Fruit fly (Drosophila melanogaster): ENCODE measurements around the gene Blos3.

The Blos3 gene

DNA sequence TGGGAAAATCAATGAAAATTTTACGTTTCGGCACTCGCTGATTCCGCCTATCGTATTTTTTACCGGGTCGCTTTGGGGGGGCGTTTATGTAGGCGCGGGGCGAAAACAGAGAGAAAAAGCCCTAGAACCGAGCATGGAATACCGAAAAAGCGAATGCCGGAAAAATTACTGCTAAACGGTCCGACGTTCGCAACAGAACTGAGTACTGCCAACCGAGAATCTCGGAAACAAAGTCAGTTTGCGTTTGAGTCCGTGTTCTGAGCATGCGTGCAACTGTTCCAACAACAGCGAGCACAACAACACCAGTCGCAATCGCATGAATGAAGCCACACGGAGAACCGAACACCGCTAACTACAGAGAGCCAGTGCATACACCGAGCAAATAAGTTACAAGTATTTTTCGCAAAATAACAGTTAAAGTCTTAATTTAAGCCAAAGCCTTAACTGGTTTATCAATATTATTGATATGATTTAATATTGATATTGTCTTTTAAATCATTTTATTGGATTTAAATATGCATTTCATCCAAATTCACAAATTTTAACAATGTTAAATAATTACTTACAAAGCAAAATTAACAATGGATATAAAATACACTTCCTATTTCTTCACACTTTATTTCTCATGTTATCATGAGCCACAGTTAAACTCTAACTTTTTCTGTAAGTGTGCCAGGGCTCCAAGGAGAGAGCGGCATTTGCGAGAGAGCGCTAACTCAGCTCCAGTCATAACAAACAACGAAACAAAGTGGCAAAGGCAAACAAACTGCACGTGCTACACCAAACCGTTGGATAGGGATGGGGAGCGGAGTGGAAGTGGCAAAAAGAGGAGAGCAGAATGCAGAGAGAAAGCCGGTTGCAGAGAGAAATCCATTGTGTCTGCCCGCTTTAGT lies 20.5 kb downstream of the Blos3 start, which contains the start of gene CG3961:
Gene CG3961 (minus strand): TSS at position 201 of the 893 bp plus-strand sequence.
- TF ChIP-seq CG17802 (tag; optimal IDR thresholded peaks at IDR 0.05), result peak; percentile 74
- TF ChIP-seq CG2120 (GFP tag; optimal IDR thresholded peaks at IDR 0.05), result peak; percentile 92
- no peak for TF ChIP-seq sr (GFP tag; IDR thresholded peaks at IDR 0.05)
- peak; percentile 95 for TF ChIP-seq NfI (GFP tag; optimal IDR thresholded peaks at IDR 0.05)
- TF ChIP-seq CG15011 (GFP tag; optimal IDR thresholded peaks at IDR 0.05), result peak; percentile 97
- peak; percentile 96 for TF ChIP-seq ind (GFP tag; optimal IDR thresholded peaks at IDR 0.05)
- TF ChIP-seq nerfin-2 (GFP tag; IDR thresholded peaks at IDR 0.05; ENCODE audit: partially characterized antibody), result 0 out of 2 replicates have a peak, but pooled peaks have one; percentile 16
- TF ChIP-seq CG6654 (GFP tag; optimal IDR thresholded peaks at IDR 0.05), result peak; percentile 89
- peak; percentile 95 for TF ChIP-seq Meics (GFP tag; optimal IDR thresholded peaks at IDR 0.05)
- no peak for TF ChIP-seq Doc3 (GFP tag; IDR thresholded peaks at IDR 0.05; ENCODE audit: partially characterized antibody)
- TF ChIP-seq inv (GFP tag; IDR thresholded peaks at IDR 0.05; ENCODE audit: partially characterized antibody), result no peak
- TF ChIP-seq CG17612 (GFP tag; IDR thresholded peaks at IDR 0.05), result no peak
- peak; percentile 97 for TF ChIP-seq crol (GFP tag; IDR thresholded peaks at IDR 0.05)
- no peak for TF ChIP-seq dan (GFP tag; IDR thresholded peaks at IDR 0.05)
- TF ChIP-seq CG10267 (tag; optimal IDR thresholded peaks at IDR 0.05), result peak; percentile 96
- TF ChIP-seq NK7.1 (GFP tag; optimal IDR thresholded peaks at IDR 0.05), result peak; percentile 81
- TF ChIP-seq Abd-B (GFP tag; optimal IDR thresholded peaks at IDR 0.05), result peak; percentile 97
- TF ChIP-seq gem (tag; optimal IDR thresholded peaks at IDR 0.05), result peak; percentile 99
- TF ChIP-seq nerfin-1 (tag; optimal IDR thresholded peaks at IDR 0.05), result peak; percentile 97
- peak; percentile 75 for TF ChIP-seq shn (GFP tag; optimal IDR thresholded peaks at IDR 0.05)
- TF ChIP-seq oc (tag; optimal IDR thresholded peaks at IDR 0.05), result peak; percentile 93
- peak; percentile 93 for TF ChIP-seq CrebB (tag; optimal IDR thresholded peaks at IDR 0.05)
- peak; percentile 1 for TF ChIP-seq emc (GFP tag; optimal IDR thresholded peaks at IDR 0.05)
- peak; percentile 89 for TF ChIP-seq Nf-YC (tag; optimal IDR thresholded peaks at IDR 0.05)
- peak; percentile 83 for TF ChIP-seq CG10274 (GFP tag; optimal IDR thresholded peaks at IDR 0.05)
- peak; percentile 93 for TF ChIP-seq CG34422 (GFP tag; IDR thresholded peaks at IDR 0.05)
- no peak for TF ChIP-seq CG16813 (GFP tag; IDR thresholded peaks at IDR 0.05; ENCODE audit: partially characterized antibody)
- TF ChIP-seq CG9932 (GFP tag; IDR thresholded peaks at IDR 0.05), result peak; percentile 72
- TF ChIP-seq chinmo (GFP tag; IDR thresholded peaks at IDR 0.05; ENCODE audit: partially characterized antibody), result peak; percentile 82; the same call in 3 of the 4 replicates
- TF ChIP-seq tx (GFP tag; optimal IDR thresholded peaks at IDR 0.05), result peak; percentile 59
- peak; percentile 57 for TF ChIP-seq CG9876 (GFP tag; optimal IDR thresholded peaks at IDR 0.05)
- peak; percentile 83; the same call in 1 of the 2 replicates for TF ChIP-seq chm (GFP tag; IDR thresholded peaks at IDR 0.05)
- peak; percentile 86 for TF ChIP-seq Mes4 (GFP tag; optimal IDR thresholded peaks at IDR 0.05)
- TF ChIP-seq CG12299 (tag; optimal IDR thresholded peaks at IDR 0.05), result peak; percentile 95
- peak; percentile 99 for TF ChIP-seq CG17829 (tag; optimal IDR thresholded peaks at IDR 0.05)
- peak; percentile 80 for TF ChIP-seq B-H2 (GFP tag; optimal IDR thresholded peaks at IDR 0.05)
- TF ChIP-seq otp (GFP tag; IDR thresholded peaks at IDR 0.05), result 0 out of 3 replicates have a peak, but pooled peaks have one; percentile 63
- peak in 1 of 2 experiments; percentile 72 for TF ChIP-seq crp (GFP tag; optimal IDR thresholded peaks at IDR 0.05)
- peak; percentile 96 for TF ChIP-seq Hsf (GFP tag; optimal IDR thresholded peaks at IDR 0.05)
- TF ChIP-seq NC2β (GFP tag; optimal IDR thresholded peaks at IDR 0.05), result peak; percentile 89
- peak; percentile 88 for TF ChIP-seq ase (GFP tag; IDR thresholded peaks at IDR 0.05)
- no peak for TF ChIP-seq prd (optimal IDR thresholded peaks at IDR 0.05)
- peak; percentile 94 for TF ChIP-seq prd (GFP tag; IDR thresholded peaks at IDR 0.05)
- TF ChIP-seq CG1233 (GFP tag; optimal IDR thresholded peaks at IDR 0.05), result peak; percentile 97
- peak; percentile 84; the same call in 1 of the 3 replicates for TF ChIP-seq Mrtf (GFP tag; IDR thresholded peaks at IDR 0.05)
- TF ChIP-seq CG4820 (GFP tag; optimal IDR thresholded peaks at IDR 0.05), result peak; percentile 98
- peak; percentile 86 for TF ChIP-seq Deaf1 (tag; optimal IDR thresholded peaks at IDR 0.05)
- peak; percentile 93 for TF ChIP-seq Drgx (GFP tag; IDR thresholded peaks at IDR 0.05)
